Fruit fly (Drosophila melanogaster): ENCODE results near the gene Dph1.

dm6 chr3L:11699163-11699562 is 2.4 kb upstream of the Dph1 start, which contains the start of gene Dnai2:
- TF ChIP-seq ey (GFP tag; optimal IDR thresholded peaks at IDR 0.05) (no peak), usp (GFP tag; optimal IDR thresholded peaks at IDR 0.05) (no peak), Hr78 (GFP tag; optimal IDR thresholded peaks at IDR 0.05) (no peak), CG9705 (GFP tag; optimal IDR thresholded peaks at IDR 0.05) (no peak), pan (optimal IDR thresholded peaks at IDR 0.05) (no peak)

All from whole organism, wandering third instar larva.